Worm (Caenorhabditis elegans): ENCODE data around the gene K08D8.7.

DNA sequence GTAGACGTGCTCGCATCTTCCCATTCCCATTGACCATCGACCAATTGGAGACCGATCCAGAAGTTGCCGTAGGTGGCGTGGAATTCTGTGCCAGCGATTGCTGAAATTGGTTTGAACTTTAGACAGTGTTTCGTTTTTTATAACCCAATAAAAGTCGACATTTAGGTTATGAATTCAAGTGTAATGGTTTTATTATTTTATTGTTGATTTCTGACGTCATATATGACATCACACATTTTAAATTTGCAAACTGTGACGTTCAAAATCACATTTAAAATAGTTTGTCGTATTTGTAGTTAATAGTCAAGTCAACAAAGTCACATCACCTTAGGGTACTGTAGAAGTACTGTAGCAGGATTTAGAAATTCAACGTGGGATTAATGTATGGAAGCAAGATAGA lies 26.3 kb upstream of the K08D8.7 start:
- no peak for TF ChIP-seq ama-1 (optimal IDR thresholded peaks at IDR 0.05)
- no peak for TF ChIP-seq ama-1 (GFP tag; optimal IDR thresholded peaks at IDR 0.05)
- TF ChIP-seq B0035.1 (tag; optimal IDR thresholded peaks at IDR 0.05), result no peak
- TF ChIP-seq hsf-1 (GFP tag; IDR thresholded peaks at IDR 0.05), result no peak
- TF ChIP-seq tbx-9 (tag; optimal IDR thresholded peaks at IDR 0.05; ENCODE audit: borderline replicate concordance), result no peak
- TF ChIP-seq lin-54 (GFP tag; optimal IDR thresholded peaks at IDR 0.05), result no peak
- no peak for TF ChIP-seq tbp1 (GFP tag; optimal IDR thresholded peaks at IDR 0.05)
- TF ChIP-seq F55B11.4 (tag; optimal IDR thresholded peaks at IDR 0.05; ENCODE audit: borderline replicate concordance, insufficient read depth), result no peak

Data from whole organism, young adult.